Worm (Caenorhabditis elegans) whole organism, L4 larva: ENCODE results near the gene T08D10.4.

ENCODE experiments used
- aha-1 ChIP-seq: fragments of 150-350 bp; peaks from one replicate; lab custom pipeline; 2014; ENCODE audit warnings: missing biosample characterization, missing genetic modification characterization
- ama-1 ChIP-seq: fragments of 150-350 bp; optimal IDR thresholded peaks from 2 replicates; lab custom pipeline; 2014; ENCODE audit warnings: inconsistent platforms, mixed read lengths
- ceh-82 ChIP-seq: sonication (generic microtip); optimal IDR thresholded peaks from 2 replicates; lab custom pipeline; 2017; ENCODE audit warnings: missing biosample characterization, missing genetic modification characterization
- fos-1 ChIP-seq: fragments of 150-350 bp; optimal IDR thresholded peaks from 2 replicates; lab custom pipeline; 2014; ENCODE audit warnings: missing biosample characterization, missing genetic modification characterization
- hlh-30 ChIP-seq: sonication (generic microtip); optimal IDR thresholded peaks from 2 replicates; lab custom pipeline; 2017; ENCODE audit warnings: antibody characterized with exemption, mild to moderate bottlenecking, missing genetic modification characterization, missing compliant biosample characterization; ENCODE audit not compliant: insufficient read depth
- lin-39 ChIP-seq: fragments of 150-350 bp; optimal IDR thresholded peaks from 2 replicates; lab custom pipeline; 2014; ENCODE audit warnings: missing biosample characterization, missing genetic modification reagents, missing genetic modification characterization
- nhr-42 ChIP-seq: fragments of 200-800 bp; sonication (Bioruptor generic); IDR thresholded peaks from 2 replicates; pipeline ENCODE4 v1.3.6; 2022; ENCODE audit warnings: missing genetic modification characterization, missing compliant biosample characterization
- php-3 ChIP-seq: fragments of 200-800 bp; sonication (Bioruptor generic); IDR thresholded peaks from 2 replicates; pipeline ENCODE4 v1.3.6; 2022; ENCODE audit warnings: missing genetic modification reagents, missing genetic modification characterization, missing compliant biosample characterization
- snpc-4 ChIP-seq: fragments of 150-350 bp; optimal IDR thresholded peaks from 2 replicates; lab custom pipeline; 2014; ENCODE audit warnings: missing biosample characterization, missing genetic modification characterization
- unc-130 ChIP-seq: sonication (generic microtip); optimal IDR thresholded peaks from 2 replicates; lab custom pipeline; 2016; ENCODE audit warnings: missing genetic modification reagents, missing genetic modification characterization, missing compliant biosample characterization
- zip-11 ChIP-seq: fragments of 200-800 bp; sonication (Bioruptor generic); IDR thresholded peaks from 2 replicates; pipeline ENCODE4 v1.3.6; 2022; ENCODE audit warnings: missing genetic modification characterization, missing compliant biosample characterization
- ztf-7 ChIP-seq: fragments of 150-350 bp; optimal IDR thresholded peaks from 2 replicates; lab custom pipeline; 2014; ENCODE audit warnings: missing biosample characterization, missing genetic modification characterization

DNA sequence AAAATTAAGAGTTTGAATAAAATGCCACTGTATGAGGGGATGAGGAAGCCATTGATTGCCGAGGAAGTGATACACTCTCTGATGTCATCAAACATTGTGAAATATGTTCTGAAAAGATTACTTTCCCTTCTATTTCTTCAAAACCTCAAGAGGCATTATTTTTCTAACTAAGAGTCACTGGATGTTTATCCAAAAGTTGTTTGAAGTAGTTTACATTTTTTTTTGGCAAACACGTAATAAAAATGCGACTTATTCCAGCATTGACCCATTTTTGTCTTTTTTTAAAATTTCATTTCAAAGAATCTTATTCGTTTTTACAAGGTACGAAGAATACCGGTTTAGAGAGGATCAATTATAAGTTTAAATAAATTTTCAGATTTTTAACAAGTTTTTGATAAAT is 45.9 kb downstream of the T08D10.4 start, which contains the start of gene Y62H9A.11:
- TF ChIP-seq php-3 (GFP tag; lab: Robert Waterston, UW), result no peak
- TF ChIP-seq ceh-82, result no peak
- TF ChIP-seq fos-1 (tag; lab: Kevin White, UChicago), result no peak
- no peak for TF ChIP-seq ama-1 (lab: Kevin White, UChicago)
- no peak for TF ChIP-seq ztf-7 (tag; lab: Kevin White, UChicago)
- TF ChIP-seq lin-39 (tag; lab: Kevin White, UChicago), result no peak
- TF ChIP-seq zip-11 (GFP tag; lab: Robert Waterston, UW), result no peak
- TF ChIP-seq aha-1 (tag; lab: Kevin White, UChicago), result no peak
- no peak for TF ChIP-seq hlh-30
- no peak for TF ChIP-seq nhr-42
- TF ChIP-seq unc-130 (GFP tag; lab: Kevin White, UChicago), result no peak
- no peak for TF ChIP-seq snpc-4 (tag; lab: Kevin White, UChicago)
